Fruit fly (Drosophila melanogaster): Measurements from ENCODE around the gene mfas.

- TF ChIP-seq ttk (optimal IDR thresholded peaks at IDR 0.05): no peak
- TF ChIP-seq Myc (optimal IDR thresholded peaks at IDR 0.05): no peak
- TF ChIP-seq Sin3A (optimal IDR thresholded peaks at IDR 0.05): no peak
- TF ChIP-seq h (optimal IDR thresholded peaks at IDR 0.05): no peak
- no peak for TF ChIP-seq psq (optimal IDR thresholded peaks at IDR 0.05)
- no peak for TF ChIP-seq insv (optimal IDR thresholded peaks at IDR 0.05)
Observed at dm6 chr3R:12031657-12032056, 38.5 kb upstream of the mfas start, which contains the start of the genes CG31358, CG42504 and CG42505.

All from Kc167 (cell line).